Worm (Caenorhabditis elegans): ENCODE results near the gene mdt-15.
A peak's percentile ranks its signal among the peaks of the same experiment; 100 is the strongest.

ce11 chrIII:5853240-5853639 lies 19.7 kb upstream of the mdt-15 start, which contains the start of gene ddx-23:
- TF ChIP-seq tra-1 (GFP tag; IDR thresholded peaks at IDR 0.05) = no peak
- TF ChIP-seq ceh-28 (tag; optimal IDR thresholded peaks at IDR 0.05) = no peak
- TF ChIP-seq nhr-77 (tag; optimal IDR thresholded peaks at IDR 0.05) = no peak
- TF ChIP-seq nhr-6 (tag; optimal IDR thresholded peaks at IDR 0.05) = no peak
- TF ChIP-seq nhr-76 (tag; optimal IDR thresholded peaks at IDR 0.05) = no peak
- no peak for TF ChIP-seq nhr-28 (tag; optimal IDR thresholded peaks at IDR 0.05)
- TF ChIP-seq F49E8.2 (tag; optimal IDR thresholded peaks at IDR 0.05; ENCODE audit: borderline replicate concordance) = peak; percentile 53
- TF ChIP-seq snpc-1.2 (GFP tag; IDR thresholded peaks at IDR 0.05) = peak; percentile 27; the same call in 1 of the 2 replicates
- no peak for TF ChIP-seq aly-2 (tag; optimal IDR thresholded peaks at IDR 0.05)
- TF ChIP-seq skn-1 (tag; optimal IDR thresholded peaks at IDR 0.05) = no peak
- no peak for TF ChIP-seq rbr-2 (tag; optimal IDR thresholded peaks at IDR 0.05)
- TF ChIP-seq F10B5.3 (tag; optimal IDR thresholded peaks at IDR 0.05) = no peak
- no peak for TF ChIP-seq ZK546.5 (tag; optimal IDR thresholded peaks at IDR 0.05)
- no peak for TF ChIP-seq ztf-11 (tag; optimal IDR thresholded peaks at IDR 0.05)

All from whole organism, L4 larva.